Worm (Caenorhabditis elegans): Measurements from ENCODE around the gene ZC239.5.
A peak's percentile ranks its signal among the peaks of the same experiment; 100 is the strongest.

Gene ZC239.5

ce11 chrII:3245836-3246235, 35.4 kb downstream of the ZC239.5 start, which contains the start of gene C17F4.7 (continued):
- TF ChIP-seq ztf-7 (tag; optimal IDR thresholded peaks at IDR 0.05) (no peak), ces-1 (GFP tag; optimal IDR thresholded peaks at IDR 0.05) (no peak), saeg-2 (GFP tag; IDR thresholded peaks at IDR 0.05) (no peak), lir-3 (tag; optimal IDR thresholded peaks at IDR 0.05) (no peak), spr-3 (GFP tag; optimal IDR thresholded peaks at IDR 0.05) (no peak), ceh-44 (GFP tag; IDR thresholded peaks at IDR 0.05) (no peak), gei-8 (GFP tag; optimal IDR thresholded peaks at IDR 0.05) (no peak), snpc-1.2 (GFP tag; IDR thresholded peaks at IDR 0.05) (no peak), zfp-3 (GFP tag; conservative IDR thresholded peaks at IDR 0.05) (no peak), set-16 (GFP tag; IDR thresholded peaks at IDR 0.05) (no peak), F37D6.2 (tag; optimal IDR thresholded peaks at IDR 0.05) (no peak), daf-8 (GFP tag; IDR thresholded peaks at IDR 0.05) (no peak), aly-2 (tag; optimal IDR thresholded peaks at IDR 0.05) (no peak), vab-7 (GFP tag; IDR thresholded peaks at IDR 0.05) (no peak), lsy-2 (tag; optimal IDR thresholded peaks at IDR 0.05) (no peak), nhr-111 (GFP tag; optimal IDR thresholded peaks at IDR 0.05) (no peak), nhr-11 (tag; optimal IDR thresholded peaks at IDR 0.05) (no peak), madf-9 (GFP tag; conservative IDR thresholded peaks at IDR 0.05) (no peak), nhr-76 (tag; optimal IDR thresholded peaks at IDR 0.05) (no peak), fos-1 (tag; optimal IDR thresholded peaks at IDR 0.05) (no peak), rbr-2 (tag; optimal IDR thresholded peaks at IDR 0.05) (no peak), zfp-2 (tag; optimal IDR thresholded peaks at IDR 0.05) (no peak), tag-97 (GFP tag; IDR thresholded peaks at IDR 0.05) (no peak), ZK337.2 (GFP tag; IDR thresholded peaks at IDR 0.05) (no peak), dmd-8 (GFP tag; IDR thresholded peaks at IDR 0.05) (no peak), daf-16 (GFP tag; optimal IDR thresholded peaks at IDR 0.05) (no peak), daf-16 (tag; optimal IDR thresholded peaks at IDR 0.05) (peak; percentile 77), pqm-1 (tag; optimal IDR thresholded peaks at IDR 0.05) (peak; percentile 84), mes-2 (tag; optimal IDR thresholded peaks at IDR 0.05; ENCODE audit: poor library complexity, severe bottlenecking) (peak; percentile 14), nhr-77 (tag; optimal IDR thresholded peaks at IDR 0.05) (peak; percentile 65), ztf-11 (tag; optimal IDR thresholded peaks at IDR 0.05) (no peak), nhr-6 (tag; optimal IDR thresholded peaks at IDR 0.05) (no peak), nhr-10 (tag; optimal IDR thresholded peaks at IDR 0.05) (no peak), R02D3.7 (tag; optimal IDR thresholded peaks at IDR 0.05) (no peak), ceh-82 (tag; optimal IDR thresholded peaks at IDR 0.05) (no peak), dmd-9 (GFP tag; IDR thresholded peaks at IDR 0.05) (no peak), mep-1 (tag; optimal IDR thresholded peaks at IDR 0.05) (no peak), nhr-28 (tag; optimal IDR thresholded peaks at IDR 0.05) (peak; percentile 95), lin-39 (tag; optimal IDR thresholded peaks at IDR 0.05) (no peak), Y75B8A.6 (GFP tag; IDR thresholded peaks at IDR 0.05) (no peak), madf-5 (GFP tag; IDR thresholded peaks at IDR 0.05) (no peak), lin-29 (GFP tag; IDR thresholded peaks at IDR 0.05) (no peak), unc-39 (tag; optimal IDR thresholded peaks at IDR 0.05) (no peak), snpc-4 (tag; optimal IDR thresholded peaks at IDR 0.05) (no peak), daf-19 (GFP tag; conservative IDR thresholded peaks at IDR 0.05) (no peak), nhr-48 (tag; optimal IDR thresholded peaks at IDR 0.05) (peak; percentile 37), Y105C5A.15 (GFP tag; IDR thresholded peaks at IDR 0.05) (no peak), arid-1 (GFP tag; conservative IDR thresholded peaks at IDR 0.05) (no peak), F44E2.7 (GFP tag; IDR thresholded peaks at IDR 0.05) (no peak), nhr-25 (tag; optimal IDR thresholded peaks at IDR 0.05; ENCODE audit: borderline replicate concordance, insufficient read depth) (no peak), unc-62 (GFP tag; optimal IDR thresholded peaks at IDR 0.05 in 1 of 2) (peak in 1 of 2 experiments; percentile 80), unc-62 (tag; optimal IDR thresholded peaks at IDR 0.05) (no peak), jun-1 (tag; optimal IDR thresholded peaks at IDR 0.05) (peak; percentile 12), F49E8.2 (tag; optimal IDR thresholded peaks at IDR 0.05; ENCODE audit: borderline replicate concordance) (no peak)
